Worm (Caenorhabditis elegans) whole organism, mixed stage, embryonic: ENCODE results near the gene plp-2.
A peak's percentile ranks its signal among the peaks of the same experiment; 100 is the strongest.

Source experiments
- M03D4.4 ChIP-seq: sonication (generic microtip); optimal IDR thresholded peaks from 2 replicates; lab custom pipeline; 2017; ENCODE audit warnings: mild to moderate bottlenecking, missing genetic modification characterization, missing compliant biosample characterization
- blmp-1 ChIP-seq: fragments of 150-350 bp; optimal IDR thresholded peaks from 2 replicates; lab custom pipeline; 2014; ENCODE audit warnings: missing biosample characterization, missing genetic modification characterization
- ceh-39 ChIP-seq: fragments of 150-350 bp; optimal IDR thresholded peaks from 2 replicates; lab custom pipeline; 2014; ENCODE audit warnings: missing biosample characterization, missing genetic modification characterization
- ceh-43 ChIP-seq: fragments of 200-800 bp; sonication (Bioruptor generic); optimal IDR thresholded peaks from 2 replicates; lab custom pipeline; 2018; ENCODE audit warnings: mild to moderate bottlenecking, missing genetic modification characterization, moderate library complexity, missing compliant biosample characterization
- ceh-83 ChIP-seq: fragments of 200-800 bp; sonication (Bioruptor generic); optimal IDR thresholded peaks from 2 replicates; lab custom pipeline; 2018; ENCODE audit warnings: mild to moderate bottlenecking, missing genetic modification characterization, missing compliant biosample characterization
- ces-1 ChIP-seq: fragments of 150-350 bp; optimal IDR thresholded peaks from 2 replicates; lab custom pipeline; 2014; ENCODE audit warnings: missing biosample characterization, missing genetic modification reagents, missing genetic modification characterization
- cnd-1 ChIP-seq: fragments of 200-800 bp; sonication (Bioruptor generic); optimal IDR thresholded peaks from 2 replicates; lab custom pipeline; 2018; ENCODE audit warnings: mild to moderate bottlenecking, missing genetic modification characterization, missing compliant biosample characterization
- drap-1 ChIP-seq: fragments of 200-800 bp; sonication (Bioruptor generic); optimal IDR thresholded peaks from 3 replicates; lab custom pipeline; 2018; ENCODE audit warnings: mild to moderate bottlenecking, missing genetic modification characterization, missing compliant biosample characterization
- elt-1 ChIP-seq: sonication (generic microtip); optimal IDR thresholded peaks from 2 replicates; lab custom pipeline; 2017; ENCODE audit warnings: missing genetic modification characterization, mild to moderate bottlenecking, missing compliant biosample characterization, antibody characterized with exemption, moderate library complexity, borderline replicate concordance; ENCODE audit not compliant: insufficient read depth
- elt-3 ChIP-seq: fragments of 150-350 bp; optimal IDR thresholded peaks from 2 replicates; lab custom pipeline; 2014; ENCODE audit warnings: missing biosample characterization, missing genetic modification characterization
- hlh-1 ChIP-seq: fragments of 150-350 bp; optimal IDR thresholded peaks from 2 replicates; lab custom pipeline; 2014; ENCODE audit warnings: missing biosample characterization, missing genetic modification reagents, missing genetic modification characterization
- lin-32 ChIP-seq: fragments of 200-800 bp; sonication (Bioruptor generic); optimal IDR thresholded peaks from 2 replicates; lab custom pipeline; 2018; ENCODE audit warnings: mild to moderate bottlenecking, missing genetic modification characterization, missing compliant biosample characterization
- lsy-2 ChIP-seq: fragments of 150-350 bp; optimal IDR thresholded peaks from 2 replicates; lab custom pipeline; 2014; ENCODE audit warnings: missing biosample characterization, missing genetic modification characterization
- mab-5 ChIP-seq: fragments of 150-350 bp; optimal IDR thresholded peaks from 2 replicates; lab custom pipeline; 2014; ENCODE audit warnings: missing biosample characterization, missing genetic modification characterization
- mep-1 ChIP-seq: fragments of 150-350 bp; optimal IDR thresholded peaks from 2 replicates; lab custom pipeline; 2017; ENCODE audit warnings: missing biosample characterization, missing genetic modification reagents, missing genetic modification characterization, inconsistent platforms
- mls-2 ChIP-seq: sonication (generic microtip); optimal IDR thresholded peaks from 2 replicates; lab custom pipeline; 2016; ENCODE audit warnings: mild to moderate bottlenecking, missing genetic modification characterization, moderate library complexity, missing compliant biosample characterization
- nhr-12 ChIP-seq: fragments of 150-350 bp; optimal IDR thresholded peaks from 2 replicates; lab custom pipeline; 2014; ENCODE audit warnings: missing biosample characterization, missing genetic modification characterization
- nhr-2 ChIP-seq: fragments of 150-350 bp; optimal IDR thresholded peaks from 2 replicates; lab custom pipeline; 2014; ENCODE audit warnings: missing biosample characterization, missing genetic modification characterization
- nhr-237 ChIP-seq: fragments of 150-350 bp; optimal IDR thresholded peaks from 2 replicates; lab custom pipeline; 2014; ENCODE audit warnings: missing biosample characterization, missing genetic modification characterization
- nhr-28 ChIP-seq: fragments of 150-350 bp; optimal IDR thresholded peaks from 2 replicates; lab custom pipeline; 2014; ENCODE audit warnings: missing biosample characterization, missing genetic modification characterization
- nhr-76 ChIP-seq: sonication (generic microtip); optimal IDR thresholded peaks from 2 replicates; lab custom pipeline; 2017; ENCODE audit warnings: missing biosample characterization, missing genetic modification characterization
- pha-4 ChIP-seq: fragments of 150-350 bp; optimal IDR thresholded peaks from 2 replicates; lab custom pipeline; 2018; ENCODE audit warnings: missing biosample characterization, missing genetic modification reagents, missing genetic modification characterization
- sem-2 ChIP-seq: fragments of 200-800 bp; sonication (Bioruptor generic); optimal IDR thresholded peaks from 2 replicates; lab custom pipeline; 2018; ENCODE audit warnings: mild to moderate bottlenecking, missing genetic modification characterization, missing compliant biosample characterization
- tbx-8 ChIP-seq: fragments of 200-800 bp; sonication (Bioruptor generic); optimal IDR thresholded peaks from 2 replicates; lab custom pipeline; 2018; ENCODE audit warnings: mild to moderate bottlenecking, missing genetic modification characterization, moderate library complexity, missing compliant biosample characterization
- unc-120 ChIP-seq: sonication (generic microtip); optimal IDR thresholded peaks from 2 replicates; lab custom pipeline; 2017; ENCODE audit warnings: missing genetic modification characterization, missing compliant biosample characterization; ENCODE audit not compliant: poor library complexity, severe bottlenecking
- unc-39 ChIP-seq: fragments of 150-350 bp; optimal IDR thresholded peaks from 2 replicates; lab custom pipeline; 2014; ENCODE audit warnings: missing biosample characterization, missing genetic modification characterization
- zip-8 ChIP-seq: fragments of 150-350 bp; optimal IDR thresholded peaks from 2 replicates; lab custom pipeline; 2014; ENCODE audit warnings: missing biosample characterization, missing genetic modification characterization
- ztf-11 ChIP-seq: fragments of 150-350 bp; optimal IDR thresholded peaks from 2 replicates; lab custom pipeline; 2014; ENCODE audit warnings: missing biosample characterization, missing genetic modification characterization

The plp-2 gene

DNA sequence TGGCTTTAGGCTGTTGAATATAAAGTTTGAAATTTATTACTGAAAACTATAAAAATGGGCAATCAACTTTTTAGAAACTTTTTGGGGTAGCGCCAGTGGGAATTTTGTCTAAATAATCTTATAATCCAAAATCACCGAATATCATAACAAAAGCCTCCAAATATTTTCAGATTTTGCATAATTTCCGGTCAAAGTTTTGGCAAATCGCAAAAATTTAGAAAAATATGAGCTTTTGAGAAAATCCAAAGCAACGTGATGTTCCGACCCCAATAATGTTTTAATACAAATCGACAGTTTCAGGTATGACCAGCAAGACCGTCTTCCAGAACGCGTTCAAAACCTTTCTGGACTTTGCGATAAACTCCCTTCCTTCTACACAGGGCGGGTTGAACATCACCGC, 3.2 kb downstream of the plp-2 start, which contains the start of gene emre-1:
TSS of gene emre-1 (plus strand) at position 301 of the 400 bp plus-strand sequence.
- no peak for TF ChIP-seq nhr-237 (tag; lab: Kevin White, UChicago)
- no peak for TF ChIP-seq M03D4.4 (tag; lab: Kevin White, UChicago)
- TF ChIP-seq cnd-1 (tag; lab: Kevin White, UChicago): no peak
- no peak for TF ChIP-seq ztf-11 (tag; lab: Kevin White, UChicago)
- no peak for TF ChIP-seq drap-1 (GFP tag; lab: Kevin White, UChicago)
- no peak for TF ChIP-seq mep-1 (tag; lab: Kevin White, UChicago)
- no peak for TF ChIP-seq unc-120
- TF ChIP-seq ceh-83 (GFP tag; lab: Kevin White, UChicago): no peak
- no peak for TF ChIP-seq nhr-2 (tag; lab: Kevin White, UChicago)
- no peak for TF ChIP-seq sem-2
- TF ChIP-seq elt-1 (tag; lab: Kevin White, UChicago): no peak
- TF ChIP-seq ceh-39 (tag; lab: Kevin White, UChicago): no peak
- no peak for TF ChIP-seq blmp-1
- TF ChIP-seq pha-4 (tag; lab: Kevin White, UChicago): no peak
- TF ChIP-seq nhr-12 (tag; lab: Kevin White, UChicago): no peak
- no peak for TF ChIP-seq mab-5
- no peak for TF ChIP-seq unc-39 (tag; lab: Kevin White, UChicago)
- no peak for TF ChIP-seq lin-32 (GFP tag; lab: Kevin White, UChicago)
- TF ChIP-seq tbx-8: no peak
- TF ChIP-seq elt-3: no peak

DNA sequence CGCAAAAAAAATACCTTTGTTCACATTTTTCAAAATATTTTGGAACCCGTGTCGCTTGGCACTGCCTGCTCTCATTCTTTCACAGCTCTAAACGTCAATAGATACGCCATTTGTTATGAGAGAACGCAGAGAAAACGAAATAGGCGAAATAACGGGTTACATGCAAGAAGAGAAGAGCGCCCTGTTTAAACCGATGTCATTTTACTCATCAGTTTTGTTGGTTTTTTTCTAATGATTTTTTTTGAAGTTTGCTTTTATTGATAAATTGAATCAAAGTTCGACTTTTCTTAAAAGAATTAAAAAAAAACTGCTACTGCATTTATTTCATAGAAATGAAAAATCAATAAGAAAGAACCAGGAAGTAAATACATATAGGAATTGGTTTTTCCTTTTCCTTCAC, 3.8 kb downstream of the plp-2 start:
- TF ChIP-seq ceh-43 (GFP tag; lab: Kevin White, UChicago) (no peak), mls-2 (tag; lab: Kevin White, UChicago) (no peak), ces-1 (GFP tag; lab: Kevin White, UChicago) (peak; percentile 13), unc-120 (peak; percentile 0), hlh-1 (tag; lab: Kevin White, UChicago) (peak; percentile 53)

DNA sequence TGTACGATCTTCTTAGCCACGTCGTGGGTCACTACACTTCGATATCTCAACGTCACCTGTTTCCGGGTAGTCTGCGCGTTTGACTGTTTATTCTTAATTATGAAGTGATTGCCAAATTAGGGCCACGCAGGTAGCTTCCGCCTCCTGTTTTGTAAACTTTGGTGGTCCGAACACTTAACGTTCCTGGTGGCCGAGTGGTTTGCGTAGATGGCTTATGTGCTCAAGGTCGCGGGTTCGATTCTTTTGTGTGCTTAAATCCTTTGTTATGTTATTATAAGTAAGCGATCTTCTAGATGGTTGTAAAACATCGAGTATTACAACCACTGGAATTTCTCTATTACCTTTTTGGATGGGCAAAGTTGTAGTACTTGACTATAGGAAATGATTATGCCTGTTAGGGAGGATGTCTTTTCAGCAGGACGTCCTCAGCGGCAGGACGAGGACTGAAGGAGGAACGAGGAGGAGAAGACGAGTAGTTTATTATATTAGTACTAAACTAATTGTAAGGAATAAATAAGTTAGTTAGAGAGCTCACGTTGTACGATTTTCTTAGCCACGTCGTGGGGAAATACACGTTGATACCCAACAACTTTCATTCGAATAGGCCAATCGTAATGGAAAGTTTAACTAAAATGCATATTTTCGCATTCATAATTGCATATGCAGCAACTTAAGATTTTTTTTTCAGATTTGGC, 5.6 kb downstream of the plp-2 start:
- peak; percentile 87 for TF ChIP-seq ces-1 (GFP tag; lab: Kevin White, UChicago)
- TF ChIP-seq zip-8 (tag; lab: Kevin White, UChicago): no peak

DNA sequence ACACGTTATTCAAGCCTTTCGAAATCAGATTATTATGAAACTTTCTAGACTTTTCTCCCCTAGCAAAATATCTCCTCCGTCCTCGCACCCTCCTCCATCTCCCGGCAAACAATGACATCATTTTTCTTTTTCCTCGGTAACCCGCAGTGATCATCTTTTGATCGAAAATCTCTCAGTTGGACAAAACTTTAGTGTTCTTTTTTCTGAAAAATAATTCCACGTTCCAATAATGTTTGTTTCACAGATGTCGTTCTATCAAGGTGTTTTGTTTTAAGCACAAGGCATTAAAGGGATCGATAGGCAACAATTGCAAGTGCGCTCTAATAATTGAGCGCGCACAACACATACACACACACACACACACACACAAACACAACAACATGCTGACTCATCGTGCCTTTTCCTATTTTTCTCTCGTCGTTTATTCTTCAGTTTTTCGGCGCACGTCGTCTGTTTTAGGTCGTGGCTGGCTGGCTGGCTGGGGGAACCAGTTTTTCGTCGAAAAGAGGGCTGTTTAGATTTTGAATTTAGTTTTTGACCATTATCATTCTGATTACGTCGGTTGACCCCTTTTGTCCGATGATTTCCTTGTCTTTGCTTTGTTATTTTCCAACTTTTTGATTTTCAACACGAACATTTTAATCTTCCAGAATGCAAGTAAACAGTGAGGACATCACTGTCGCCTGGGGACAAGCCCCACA, 7.0 kb downstream of the plp-2 start, which contains the start of gene F20D1.3:
TSS of gene F20D1.3 (plus strand) at position 651 of the 701 bp plus-strand sequence.
- TF ChIP-seq nhr-237 (tag; lab: Kevin White, UChicago) (peak; percentile 68), nhr-76 (tag; lab: Kevin White, UChicago) (no peak), mep-1 (tag; lab: Kevin White, UChicago) (peak; percentile 82), unc-120 (peak; percentile 45), mls-2 (tag; lab: Kevin White, UChicago) (peak; percentile 65), ces-1 (GFP tag; lab: Kevin White, UChicago) (peak; percentile 70), ceh-39 (tag; lab: Kevin White, UChicago) (peak; percentile 29), zip-8 (tag; lab: Kevin White, UChicago) (no peak)
- TF ChIP-seq, all 35 proteins: peak for 6

DNA sequence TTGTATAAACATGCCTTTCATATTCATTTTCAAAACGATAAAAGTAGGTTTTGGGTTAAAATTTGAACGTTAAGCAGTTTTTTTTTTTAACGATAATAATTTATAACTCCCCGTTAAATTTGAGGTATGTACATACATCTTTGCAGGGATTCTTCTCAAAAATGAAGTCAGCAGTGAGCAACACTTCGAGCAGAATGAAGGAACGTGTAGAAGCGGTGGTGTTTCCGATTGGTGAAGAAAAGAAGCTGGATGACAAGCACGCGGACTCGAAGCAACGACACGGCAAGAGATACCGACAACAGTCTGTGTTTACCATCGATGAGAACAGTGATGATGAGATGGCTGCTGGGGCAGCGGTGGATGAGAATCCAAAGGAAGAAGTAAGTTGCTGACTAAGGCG, 9.5 kb downstream of the plp-2 start:
- no peak for TF ChIP-seq lsy-2 (tag; lab: Kevin White, UChicago)
- no peak for TF ChIP-seq nhr-28 (tag; lab: Kevin White, UChicago)
- TF ChIP-seq drap-1 (GFP tag; lab: Kevin White, UChicago): no peak
